Fruit fly (Drosophila melanogaster) whole organism, prepupa: ENCODE results near the gene Spn.
A peak's percentile ranks its signal among the peaks of the same experiment; 100 is the strongest.

Experiments
- CG15336 ChIP-seq: fragments of 200-800 bp; sonication (Bioruptor generic); IDR thresholded peaks from 2 replicates; pipeline ENCODE4 v1.3.6; 2022; ENCODE audit warnings: missing biosample characterization, missing genetic modification characterization
- CG6163 ChIP-seq: fragments of 200-800 bp; sonication (Bioruptor generic); IDR thresholded peaks from 3 replicates; pipeline ENCODE4 v1.3.6; 2022; ENCODE audit warnings: missing biosample characterization, missing genetic modification characterization
- Hr38 ChIP-seq: sonication (Bioruptor generic); optimal IDR thresholded peaks from 2 replicates; lab custom pipeline; 2016; ENCODE audit warnings: missing biosample characterization, missing genetic modification characterization
- Smox ChIP-seq: fragments of 200-800 bp; sonication (Bioruptor generic); optimal IDR thresholded peaks from 3 replicates; lab custom pipeline; 2016; ENCODE audit warnings: missing biosample characterization, missing genetic modification characterization
- Sox15 ChIP-seq: fragments of 200-800 bp; sonication (Bioruptor generic); optimal IDR thresholded peaks from 3 replicates; lab custom pipeline; 2016; ENCODE audit warnings: missing biosample characterization, missing genetic modification characterization
- net ChIP-seq: fragments of 200-800 bp; sonication (Bioruptor generic); optimal IDR thresholded peaks from 3 replicates; lab custom pipeline; 2016; ENCODE audit warnings: missing biosample characterization, missing genetic modification characterization

- TF ChIP-seq Hr38 (GFP tag; lab: Kevin White, UChicago) (no peak), CG6163 (peak; percentile 74), net (GFP tag; lab: Kevin White, UChicago) (no peak), Sox15 (GFP tag; lab: Kevin White, UChicago) (no peak), CG15336 (GFP tag; lab: Robert Waterston, UW) (peak; percentile 77), Smox (peak; percentile 6)
Observed at dm6 chr3L:2578737-2579136, 24.6 kb upstream of the Spn start.
